Worm (Caenorhabditis elegans) whole organism, L1 larva: ENCODE results near the gene vhp-1.

ENCODE experiments used
- C04F5.9 ChIP-seq: sonication (generic microtip); optimal IDR thresholded peaks from 2 replicates; lab custom pipeline; 2016; ENCODE audit warnings: missing genetic modification characterization, missing compliant biosample characterization
- C16A3.4 ChIP-seq: fragments of 150-350 bp; optimal IDR thresholded peaks from 2 replicates; lab custom pipeline; 2014; ENCODE audit warnings: missing biosample characterization, missing genetic modification characterization
- C34B4.2 ChIP-seq: sonication (generic microtip); optimal IDR thresholded peaks from 2 replicates; lab custom pipeline; 2017; ENCODE audit warnings: mild to moderate bottlenecking, missing genetic modification characterization, missing compliant biosample characterization
- F16B12.6 ChIP-seq: fragments of 150-350 bp; optimal IDR thresholded peaks from 2 replicates; lab custom pipeline; 2014; ENCODE audit warnings: missing biosample characterization, missing genetic modification characterization
- aha-1 ChIP-seq: fragments of 150-350 bp; optimal IDR thresholded peaks from 2 replicates; lab custom pipeline; 2014; ENCODE audit warnings: missing biosample characterization, missing genetic modification characterization
- alr-1 ChIP-seq: fragments of 200-800 bp; sonication (Bioruptor generic); optimal IDR thresholded peaks from 2 replicates; lab custom pipeline; 2018; ENCODE audit warnings: borderline replicate concordance, mild to moderate bottlenecking, missing genetic modification characterization, missing compliant biosample characterization
- blmp-1 ChIP-seq: fragments of 150-350 bp; optimal IDR thresholded peaks from 2 replicates; lab custom pipeline; 2014; ENCODE audit warnings: missing biosample characterization, missing genetic modification characterization
- ceh-63 ChIP-seq: fragments of 200-800 bp; sonication (Bioruptor generic); optimal IDR thresholded peaks from 2 replicates; lab custom pipeline; 2018; ENCODE audit warnings: mild to moderate bottlenecking, missing genetic modification characterization, missing compliant biosample characterization
- ceh-82 ChIP-seq, 3 experiments: fragments of 150-350 bp in 1 of 3; sonication (generic microtip) in 2 of 3; optimal IDR thresholded peaks; 2 replicates each; lab custom pipeline; 2014 to 2017; ENCODE audit warnings: missing biosample characterization in 3 of 3, missing genetic modification characterization in 3 of 3
- ceh-88 ChIP-seq: fragments of 200-800 bp; sonication (Bioruptor generic); IDR thresholded peaks from 2 replicates; pipeline ENCODE4 v1.3.6; 2022; ENCODE audit warnings: missing genetic modification characterization, missing compliant biosample characterization
- ces-1 ChIP-seq: fragments of 150-350 bp; optimal IDR thresholded peaks from 2 replicates; lab custom pipeline; 2014; ENCODE audit warnings: missing biosample characterization, missing genetic modification reagents, missing genetic modification characterization
- dsc-1 ChIP-seq: sonication (generic microtip); optimal IDR thresholded peaks from 2 replicates; lab custom pipeline; 2016; ENCODE audit warnings: mild to moderate bottlenecking, missing genetic modification characterization, missing compliant biosample characterization
- efl-1 ChIP-seq, 4 experiments: fragments of 150-350 bp; optimal IDR thresholded peaks in 3 of 4; peaks in 1 of 4; 1 replicate in 1 of 4; 2 replicates in 3 of 4; lab custom pipeline; 2014; ENCODE audit warnings: missing biosample characterization in 2 of 4, missing genetic modification characterization in 2 of 4, missing genetic modification reagents in 2 of 4
- efl-3 ChIP-seq: fragments of 200-800 bp; sonication (Bioruptor generic); optimal IDR thresholded peaks from 2 replicates; lab custom pipeline; 2018; ENCODE audit warnings: mild to moderate bottlenecking, missing genetic modification characterization, missing compliant biosample characterization
- egl-13 ChIP-seq: sonication (generic microtip); optimal IDR thresholded peaks from 2 replicates; lab custom pipeline; 2016; ENCODE audit warnings: missing genotype, missing genetic modification reagents, missing genetic modification characterization, missing compliant biosample characterization
- egl-27 ChIP-seq, 2 experiments: fragments of 150-350 bp in 1 of 2; sonication (generic microtip); optimal IDR thresholded peaks; 3 replicates each; lab custom pipeline; 2017 to 2018; ENCODE audit warnings: missing biosample characterization in 2 of 2, missing genetic modification characterization in 2 of 2, missing genetic modification reagents in 2 of 2
- fkh-10 ChIP-seq: sonication (generic microtip); optimal IDR thresholded peaks from 2 replicates; lab custom pipeline; 2017; ENCODE audit warnings: missing biosample characterization, missing genetic modification reagents, missing genetic modification characterization
- fkh-8 ChIP-seq: sonication (generic microtip); optimal IDR thresholded peaks from 2 replicates; lab custom pipeline; 2016; ENCODE audit warnings: mild to moderate bottlenecking, missing genetic modification characterization, missing compliant biosample characterization
- fos-1 ChIP-seq: fragments of 150-350 bp; optimal IDR thresholded peaks from 2 replicates; lab custom pipeline; 2014; ENCODE audit warnings: missing biosample characterization, missing genetic modification characterization
- grh-1 ChIP-seq: fragments of 200-800 bp; sonication (Bioruptor generic); IDR thresholded peaks from 2 replicates; pipeline ENCODE4 v1.3.6; 2022; ENCODE audit warnings: missing genetic modification reagents, missing genetic modification characterization, missing compliant biosample characterization
- hlh-17 ChIP-seq: fragments of 200-800 bp; sonication (Bioruptor generic); optimal IDR thresholded peaks from 2 replicates; lab custom pipeline; 2018; ENCODE audit warnings: missing genetic modification characterization, mild to moderate bottlenecking, missing compliant biosample characterization, moderate library complexity, borderline replicate concordance
- hlh-4 ChIP-seq: sonication (generic microtip); optimal IDR thresholded peaks from 2 replicates; lab custom pipeline; 2016; ENCODE audit warnings: mild to moderate bottlenecking, missing genetic modification characterization, missing compliant biosample characterization
- isw-1 ChIP-seq: fragments of 200-800 bp; sonication (Bioruptor generic); IDR thresholded peaks from 2 replicates; pipeline ENCODE4 v1.3.6; 2022; ENCODE audit warnings: missing genetic modification characterization, missing compliant biosample characterization
- jun-1 ChIP-seq: fragments of 150-350 bp; optimal IDR thresholded peaks from 2 replicates; lab custom pipeline; 2014; ENCODE audit warnings: missing biosample characterization, missing genetic modification reagents, missing genetic modification characterization
- lin-13 ChIP-seq: fragments of 150-350 bp; optimal IDR thresholded peaks from 2 replicates; lab custom pipeline; 2014; ENCODE audit warnings: missing biosample characterization, missing genetic modification reagents, missing genetic modification characterization
- lin-14 ChIP-seq: fragments of 200-800 bp; sonication (Bioruptor generic); optimal IDR thresholded peaks from 2 replicates; lab custom pipeline; 2018; ENCODE audit warnings: mild to moderate bottlenecking, missing genetic modification characterization, moderate library complexity, missing compliant biosample characterization
- lin-35 ChIP-seq, 2 experiments: fragments of 150-350 bp; optimal IDR thresholded peaks; 2 replicates each; lab custom pipeline; 2014; ENCODE audit warnings: missing biosample characterization in 2 of 2, missing genetic modification characterization in 2 of 2, missing genetic modification reagents in 2 of 2
- lir-3 ChIP-seq: sonication (generic microtip); optimal IDR thresholded peaks from 2 replicates; lab custom pipeline; 2016; ENCODE audit warnings: mild to moderate bottlenecking, missing genetic modification characterization, moderate library complexity, missing compliant biosample characterization; ENCODE audit not compliant: poor library complexity
- lsy-2 ChIP-seq, 2 experiments: fragments of 150-350 bp; optimal IDR thresholded peaks; 2 replicates each; lab custom pipeline; 2014; ENCODE audit warnings: missing biosample characterization in 2 of 2, missing genetic modification characterization in 2 of 2
- mab-9 ChIP-seq: fragments of 200-800 bp; sonication (Bioruptor generic); IDR thresholded peaks from 2 replicates; pipeline ENCODE4 v1.3.6; 2022; ENCODE audit warnings: missing genetic modification reagents, missing genetic modification characterization, missing compliant biosample characterization
- mef-2 ChIP-seq: fragments of 150-350 bp; optimal IDR thresholded peaks from 2 replicates; lab custom pipeline; 2014; ENCODE audit warnings: missing biosample characterization, missing genetic modification characterization
- mep-1 ChIP-seq: fragments of 150-350 bp; optimal IDR thresholded peaks from 2 replicates; lab custom pipeline; 2014; ENCODE audit warnings: missing biosample characterization, missing genetic modification characterization
- nhr-12 ChIP-seq: sonication (generic microtip); optimal IDR thresholded peaks from 2 replicates; lab custom pipeline; 2017; ENCODE audit warnings: missing biosample characterization, missing genetic modification characterization
- nhr-20 ChIP-seq: sonication (generic microtip); optimal IDR thresholded peaks from 2 replicates; lab custom pipeline; 2016; ENCODE audit warnings: mild to moderate bottlenecking, missing genetic modification characterization, missing compliant biosample characterization
- nhr-71 ChIP-seq: sonication (generic microtip); optimal IDR thresholded peaks from 2 replicates; lab custom pipeline; 2016; ENCODE audit warnings: mild to moderate bottlenecking, missing genetic modification characterization, moderate library complexity, missing compliant biosample characterization
- nhr-90 ChIP-seq: sonication (generic microtip); optimal IDR thresholded peaks from 2 replicates; lab custom pipeline; 2016; ENCODE audit warnings: mild to moderate bottlenecking, missing genetic modification characterization, missing compliant biosample characterization; ENCODE audit not compliant: poor library complexity
- pag-3 ChIP-seq: sonication (generic microtip); optimal IDR thresholded peaks from 2 replicates; lab custom pipeline; 2017; ENCODE audit warnings: missing genetic modification characterization, mild to moderate bottlenecking, missing compliant biosample characterization, antibody characterized with exemption, borderline replicate concordance; ENCODE audit not compliant: insufficient read depth
- pax-3 ChIP-seq: fragments of 200-800 bp; sonication (Bioruptor generic); optimal IDR thresholded peaks from 2 replicates; lab custom pipeline; 2018; ENCODE audit warnings: mild to moderate bottlenecking, missing genetic modification characterization, moderate library complexity, missing compliant biosample characterization
- rnt-1 ChIP-seq: sonication (generic microtip); optimal IDR thresholded peaks from 2 replicates; lab custom pipeline; 2016; ENCODE audit warnings: mild to moderate bottlenecking, missing genetic modification characterization, moderate library complexity, missing compliant biosample characterization
- snu-23 ChIP-seq: sonication (generic microtip); optimal IDR thresholded peaks from 2 replicates; lab custom pipeline; 2016; ENCODE audit warnings: missing genetic modification characterization, missing compliant biosample characterization
- sptf-1 ChIP-seq: fragments of 150-350 bp; optimal IDR thresholded peaks from 2 replicates; lab custom pipeline; 2014; ENCODE audit warnings: missing biosample characterization, missing genetic modification characterization
- swsn-7 ChIP-seq: sonication (generic microtip); optimal IDR thresholded peaks from 2 replicates; lab custom pipeline; 2016; ENCODE audit warnings: missing genetic modification characterization, missing compliant biosample characterization
- tbx-2 ChIP-seq: sonication (generic microtip); optimal IDR thresholded peaks from 2 replicates; lab custom pipeline; 2016; ENCODE audit warnings: missing genetic modification characterization, missing compliant biosample characterization
- unc-62 ChIP-seq: fragments of 150-350 bp; optimal IDR thresholded peaks from 2 replicates; lab custom pipeline; 2014; ENCODE audit warnings: missing biosample characterization, missing genetic modification reagents, missing genetic modification characterization
- unc-86 ChIP-seq: sonication (generic microtip); optimal IDR thresholded peaks from 2 replicates; lab custom pipeline; 2016; ENCODE audit warnings: missing genetic modification characterization, missing compliant biosample characterization
- unc-98 ChIP-seq: fragments of 200-800 bp; sonication (Bioruptor generic); IDR thresholded peaks from 2 replicates; pipeline ENCODE4 v1.3.6; 2022; ENCODE audit warnings: missing genetic modification characterization, missing compliant biosample characterization

Gene vhp-1

ce11 chrII:5336035-5336376 lies 12.9 kb downstream of the vhp-1 start:
- TF ChIP-seq jun-1 (tag; lab: Kevin White, UChicago), result no peak
- peak; percentile 94 for TF ChIP-seq blmp-1 (tag; lab: Kevin White, UChicago)
- TF ChIP-seq ceh-88 (GFP tag; lab: Robert Waterston, UW), result peak; percentile 44; the same call in 1 of the 2 replicates
- peak; percentile 34 to 52 for TF ChIP-seq lsy-2 (tag; optimal IDR thresholded peaks at IDR 0.05; lab: Kevin White, UChicago)
- TF ChIP-seq lin-13 (GFP tag; lab: Kevin White, UChicago), result peak; percentile 43
- TF ChIP-seq tbx-2 (tag; lab: Kevin White, UChicago), result peak; percentile 37
- peak; percentile 6 for TF ChIP-seq fos-1 (tag; lab: Kevin White, UChicago)
- peak; percentile 32 to 38 for TF ChIP-seq efl-1 (optimal IDR thresholded peaks at IDR 0.05; lab: Kevin White, UChicago)
- TF ChIP-seq efl-1 (GFP tag; optimal IDR thresholded peaks at IDR 0.05 in 1 of 2; lab: Kevin White, UChicago), result peak in 1 of 2 experiments; percentile 82
- peak; percentile 31 for TF ChIP-seq mep-1
- peak; percentile 1 to 75 (median 60) for TF ChIP-seq ceh-82 (tag; optimal IDR thresholded peaks at IDR 0.05; lab: Kevin White, UChicago)
- TF ChIP-seq mab-9 (GFP tag; lab: Robert Waterston, UW), result peak; percentile 49; the same call in 1 of the 2 replicates
- TF ChIP-seq swsn-7 (tag; lab: Kevin White, UChicago), result peak; percentile 44
- peak; percentile 91 for TF ChIP-seq lin-14 (GFP tag; lab: Kevin White, UChicago)
- peak in 1 of 2 experiments; percentile 28 for TF ChIP-seq lin-35 (GFP tag; optimal IDR thresholded peaks at IDR 0.05; lab: Kevin White, UChicago)
- TF ChIP-seq hlh-17 (GFP tag; lab: Kevin White, UChicago), result no peak
- TF ChIP-seq fkh-10 (GFP tag; lab: Kevin White, UChicago), result peak; percentile 69
- TF ChIP-seq nhr-71 (tag; lab: Kevin White, UChicago), result peak; percentile 51
- no peak for TF ChIP-seq dsc-1 (tag; lab: Kevin White, UChicago)
- TF ChIP-seq fkh-8 (tag; lab: Kevin White, UChicago), result peak; percentile 53
- peak; percentile 6 for TF ChIP-seq C16A3.4
- TF ChIP-seq pax-3 (tag; lab: Kevin White, UChicago), result no peak
- no peak for TF ChIP-seq lir-3 (tag; lab: Kevin White, UChicago)
- no peak for TF ChIP-seq F16B12.6 (tag; lab: Kevin White, UChicago)
- peak; percentile 70 for TF ChIP-seq unc-86 (tag; lab: Kevin White, UChicago)
- peak; percentile 28 for TF ChIP-seq isw-1 (GFP tag; lab: Robert Waterston, UW)
- TF ChIP-seq snu-23 (GFP tag; lab: Kevin White, UChicago), result peak; percentile 49
- TF ChIP-seq ceh-63 (GFP tag; lab: Kevin White, UChicago), result no peak
- peak; percentile 31 for TF ChIP-seq egl-13
- TF ChIP-seq, all 84 proteins: peak for 21

- TF ChIP-seq egl-27 (tag; optimal IDR thresholded peaks at IDR 0.05; lab: Kevin White, UChicago) (no peak), aha-1 (tag; lab: Kevin White, UChicago) (no peak), swsn-7 (tag; lab: Kevin White, UChicago) (peak; percentile 79), ceh-82 (tag; optimal IDR thresholded peaks at IDR 0.05; lab: Kevin White, UChicago) (peak; percentile 54 to 68 (median 55)), mep-1 (peak; percentile 80), unc-62 (GFP tag; lab: Kevin White, UChicago) (no peak), lin-14 (GFP tag; lab: Kevin White, UChicago) (peak; percentile 92), nhr-20 (tag; lab: Kevin White, UChicago) (peak; percentile 85), nhr-12 (tag; lab: Kevin White, UChicago) (no peak), unc-86 (tag; lab: Kevin White, UChicago) (peak; percentile 59), isw-1 (GFP tag; lab: Robert Waterston, UW) (0 out of 2 replicates have a peak, but pooled peaks have one; percentile 14), mef-2 (tag; lab: Kevin White, UChicago) (no peak), hlh-17 (GFP tag; lab: Kevin White, UChicago) (no peak), rnt-1 (tag; lab: Kevin White, UChicago) (peak; percentile 72), blmp-1 (tag; lab: Kevin White, UChicago) (peak; percentile 87), pag-3 (tag; lab: Kevin White, UChicago) (no peak), unc-98 (GFP tag; lab: Robert Waterston, UW) (no peak), efl-3 (GFP tag; lab: Kevin White, UChicago) (no peak), pax-3 (tag; lab: Kevin White, UChicago) (peak; percentile 46), ceh-63 (GFP tag; lab: Kevin White, UChicago) (no peak), grh-1 (GFP tag; lab: Robert Waterston, UW) (no peak), hlh-4 (no peak), nhr-90 (peak; percentile 47), sptf-1 (tag; lab: Kevin White, UChicago) (no peak), C04F5.9 (tag; lab: Kevin White, UChicago) (no peak), alr-1 (tag; lab: Kevin White, UChicago) (no peak), ces-1 (GFP tag; lab: Kevin White, UChicago) (no peak), C34B4.2 (tag; lab: Kevin White, UChicago) (no peak)
These were observed 13.8 kb downstream of the vhp-1 start for ce11 chrII:5336660-5337494.
